Worm (Caenorhabditis elegans) whole organism, L4 larva: Measurements from ENCODE around the gene byn-1.

Source experiments
- F10B5.3 ChIP-seq: sonication (generic microtip); optimal IDR thresholded peaks from 2 replicates; lab custom pipeline; 2016; ENCODE audit warnings: mild to moderate bottlenecking, missing genetic modification characterization, missing compliant biosample characterization
- F49E8.2 ChIP-seq: sonication (generic microtip); optimal IDR thresholded peaks from 2 replicates; lab custom pipeline; 2016; ENCODE audit warnings: missing compliant biosample characterization, mild to moderate bottlenecking, missing genetic modification characterization, borderline replicate concordance
- Y105C5A.15 ChIP-seq: fragments of 200-800 bp; sonication (Bioruptor generic); IDR thresholded peaks from 2 replicates; pipeline ENCODE4 v1.3.6; 2022; ENCODE audit warnings: missing genetic modification characterization, missing compliant biosample characterization
- Y48G9A.11 ChIP-seq: fragments of 200-800 bp; sonication (Bioruptor generic); IDR thresholded peaks from 2 replicates; pipeline ENCODE4 v1.3.6; 2022; ENCODE audit warnings: missing genetic modification reagents, missing genetic modification characterization, missing compliant biosample characterization
- ZK337.2 ChIP-seq: fragments of 200-800 bp; sonication (Bioruptor generic); IDR thresholded peaks from 2 replicates; pipeline ENCODE4 v1.3.6; 2022; ENCODE audit warnings: missing genetic modification reagents, missing genetic modification characterization, missing compliant biosample characterization
- aly-2 ChIP-seq: sonication (generic microtip); optimal IDR thresholded peaks from 2 replicates; lab custom pipeline; 2018; ENCODE audit warnings: missing biosample characterization, missing genetic modification characterization
- ceh-20 ChIP-seq: fragments of 200-800 bp; sonication (Bioruptor generic); IDR thresholded peaks from 2 replicates; pipeline ENCODE4 v1.3.6; 2022; ENCODE audit warnings: missing genetic modification reagents, missing genetic modification characterization, missing compliant biosample characterization
- ceh-32 ChIP-seq: sonication (generic microtip); optimal IDR thresholded peaks from 2 replicates; lab custom pipeline; 2016; ENCODE audit warnings: mild to moderate bottlenecking, missing genetic modification characterization, missing compliant biosample characterization; ENCODE audit not compliant: poor library complexity
- cey-2 ChIP-seq: sonication (generic microtip); optimal IDR thresholded peaks from 3 replicates; lab custom pipeline; 2017; ENCODE audit warnings: missing genetic modification characterization, mild to moderate bottlenecking, missing compliant biosample characterization, antibody characterized with exemption, borderline replicate concordance; ENCODE audit not compliant: insufficient read depth
- daf-12 ChIP-seq: fragments of 150-350 bp; optimal IDR thresholded peaks from 2 replicates; lab custom pipeline; 2014; ENCODE audit warnings: missing biosample characterization, missing genetic modification reagents, missing genetic modification characterization
- dmd-6 ChIP-seq: fragments of 200-800 bp; sonication (Bioruptor generic); IDR thresholded peaks from 2 replicates; pipeline ENCODE4 v1.3.6; 2022; ENCODE audit warnings: missing genetic modification reagents, missing genetic modification characterization, missing compliant biosample characterization
- dpl-1 ChIP-seq: fragments of 150-350 bp; optimal IDR thresholded peaks from 2 replicates; lab custom pipeline; 2014; ENCODE audit warnings: missing biosample characterization, missing genetic modification reagents, missing genetic modification characterization
- duxl-1 ChIP-seq: sonication (generic microtip); optimal IDR thresholded peaks from 2 replicates; lab custom pipeline; 2016; ENCODE audit warnings: mild to moderate bottlenecking, missing genetic modification characterization, moderate library complexity, missing compliant biosample characterization; ENCODE audit not compliant: poor library complexity
- dve-1 ChIP-seq: sonication (generic microtip); optimal IDR thresholded peaks from 2 replicates; lab custom pipeline; 2017; ENCODE audit warnings: antibody characterized with exemption, mild to moderate bottlenecking, missing genetic modification characterization, missing compliant biosample characterization; ENCODE audit not compliant: insufficient read depth
- egl-43 ChIP-seq: fragments of 200-800 bp; sonication (Bioruptor generic); IDR thresholded peaks from 2 replicates; pipeline ENCODE4 v1.3.6; 2022; ENCODE audit warnings: missing genetic modification reagents, missing genetic modification characterization, missing compliant biosample characterization
- fkh-10 ChIP-seq: fragments of 150-350 bp; optimal IDR thresholded peaks from 2 replicates; lab custom pipeline; 2014; ENCODE audit warnings: missing biosample characterization, missing genetic modification reagents, missing genetic modification characterization
- hif-1 ChIP-seq, 2 experiments: sonication (generic microtip); optimal IDR thresholded peaks; 2 replicates each; lab custom pipeline; 2016 to 2017; ENCODE audit warnings: missing compliant biosample characterization in 2 of 2, missing genetic modification characterization in 2 of 2, missing genetic modification reagents in 2 of 2, missing genotype in 2 of 2, mild to moderate bottlenecking in 1 of 2
- hlh-11 ChIP-seq: fragments of 200-800 bp; sonication (Bioruptor generic); optimal IDR thresholded peaks from 2 replicates; lab custom pipeline; 2018; ENCODE audit warnings: mild to moderate bottlenecking, missing genetic modification characterization, missing compliant biosample characterization
- hlh-30 ChIP-seq: sonication (generic microtip); optimal IDR thresholded peaks from 2 replicates; lab custom pipeline; 2017; ENCODE audit warnings: antibody characterized with exemption, mild to moderate bottlenecking, missing genetic modification characterization, missing compliant biosample characterization; ENCODE audit not compliant: insufficient read depth
- hmg-1.1 ChIP-seq: fragments of 200-800 bp; sonication (Bioruptor generic); IDR thresholded peaks from 2 replicates; pipeline ENCODE4 v1.3.6; 2022; ENCODE audit warnings: missing genetic modification reagents, missing genetic modification characterization, missing compliant biosample characterization
- lin-1 ChIP-seq: fragments of 200-800 bp; sonication (Bioruptor generic); IDR thresholded peaks from 2 replicates; pipeline ENCODE4 v1.3.6; 2022; ENCODE audit warnings: missing genetic modification reagents, missing genetic modification characterization, missing compliant biosample characterization
- lin-15B ChIP-seq: fragments of 150-350 bp; sonication (generic microtip); optimal IDR thresholded peaks from 3 replicates; lab custom pipeline; 2014; ENCODE audit warnings: missing biosample characterization, missing genetic modification characterization
- lin-38 ChIP-seq: fragments of 200-800 bp; sonication (Bioruptor generic); IDR thresholded peaks from 2 replicates; pipeline ENCODE4 v1.3.6; 2022; ENCODE audit warnings: missing genetic modification reagents, missing genetic modification characterization, missing compliant biosample characterization
- mdl-1 ChIP-seq, 2 experiments: fragments of 150-350 bp in 1 of 2; sonication (generic microtip) in 1 of 2; optimal IDR thresholded peaks; 2 replicates each; lab custom pipeline; 2014 to 2017; ENCODE audit warnings: missing biosample characterization in 2 of 2, missing genetic modification characterization in 2 of 2
- mdt-29 ChIP-seq: fragments of 200-800 bp; sonication (Bioruptor generic); IDR thresholded peaks from 2 replicates; pipeline ENCODE4 v1.3.6; 2022; ENCODE audit warnings: missing genetic modification reagents, missing genetic modification characterization, missing compliant biosample characterization
- mxl-2 ChIP-seq: fragments of 200-800 bp; sonication (Bioruptor generic); conservative IDR thresholded peaks from 2 replicates; pipeline ENCODE4 v1.3.6; 2022; ENCODE audit warnings: missing genetic modification reagents, missing genetic modification characterization, missing compliant biosample characterization
- nhr-10 ChIP-seq: fragments of 150-350 bp; optimal IDR thresholded peaks from 2 replicates; lab custom pipeline; 2014; ENCODE audit warnings: missing biosample characterization, missing genetic modification characterization
- nhr-102 ChIP-seq: sonication (generic microtip); optimal IDR thresholded peaks from 2 replicates; lab custom pipeline; 2016; ENCODE audit warnings: mild to moderate bottlenecking, missing genetic modification characterization, moderate library complexity, missing compliant biosample characterization
- nhr-237 ChIP-seq: sonication (generic microtip); optimal IDR thresholded peaks from 2 replicates; lab custom pipeline; 2017; ENCODE audit warnings: missing biosample characterization, missing genetic modification characterization
- nhr-25 ChIP-seq: sonication (generic microtip); optimal IDR thresholded peaks from 2 replicates; lab custom pipeline; 2017; ENCODE audit warnings: missing genetic modification characterization, mild to moderate bottlenecking, missing compliant biosample characterization, antibody characterized with exemption, moderate library complexity, borderline replicate concordance; ENCODE audit not compliant: insufficient read depth
- nhr-28 ChIP-seq: fragments of 150-350 bp; optimal IDR thresholded peaks from 2 replicates; lab custom pipeline; 2014; ENCODE audit warnings: missing biosample characterization, missing genetic modification characterization
- nhr-41 ChIP-seq: fragments of 200-800 bp; sonication (Bioruptor generic); IDR thresholded peaks from 2 replicates; pipeline ENCODE4 v1.3.6; 2022; ENCODE audit warnings: missing genetic modification reagents, missing genetic modification characterization, missing compliant biosample characterization
- nhr-48 ChIP-seq: sonication (generic microtip); optimal IDR thresholded peaks from 2 replicates; lab custom pipeline; 2016; ENCODE audit warnings: mild to moderate bottlenecking, missing genetic modification characterization, missing compliant biosample characterization
- php-3 ChIP-seq: fragments of 200-800 bp; sonication (Bioruptor generic); IDR thresholded peaks from 2 replicates; pipeline ENCODE4 v1.3.6; 2022; ENCODE audit warnings: missing genetic modification reagents, missing genetic modification characterization, missing compliant biosample characterization
- rbr-2 ChIP-seq: sonication (generic microtip); optimal IDR thresholded peaks from 2 replicates; lab custom pipeline; 2016; ENCODE audit warnings: missing genotype, missing genetic modification characterization, missing compliant biosample characterization
- saeg-2 ChIP-seq: fragments of 200-800 bp; sonication (Bioruptor generic); IDR thresholded peaks from 2 replicates; pipeline ENCODE4 v1.3.6; 2022; ENCODE audit warnings: missing genetic modification reagents, missing genetic modification characterization, missing compliant biosample characterization
- skn-1 ChIP-seq: fragments of 150-350 bp; optimal IDR thresholded peaks from 2 replicates; lab custom pipeline; 2014; ENCODE audit warnings: missing biosample characterization, missing genetic modification characterization
- tra-1 ChIP-seq: fragments of 200-800 bp; sonication (Bioruptor generic); IDR thresholded peaks from 2 replicates; pipeline ENCODE4 v1.3.6; 2022; ENCODE audit warnings: missing genetic modification reagents, missing genetic modification characterization, missing compliant biosample characterization
- unc-39 ChIP-seq: sonication (generic microtip); optimal IDR thresholded peaks from 2 replicates; lab custom pipeline; 2017; ENCODE audit warnings: missing biosample characterization, missing genetic modification characterization
- vab-7 ChIP-seq: fragments of 200-800 bp; sonication (Bioruptor generic); IDR thresholded peaks from 2 replicates; pipeline ENCODE4 v1.3.6; 2022; ENCODE audit warnings: missing genetic modification reagents, missing genetic modification characterization, missing compliant biosample characterization
- zfp-3 ChIP-seq: fragments of 200-800 bp; sonication (Bioruptor generic); conservative IDR thresholded peaks from 2 replicates; pipeline ENCODE4 v1.3.6; 2022; ENCODE audit warnings: missing genetic modification reagents, missing genetic modification characterization, missing compliant biosample characterization
- zip-11 ChIP-seq: fragments of 200-800 bp; sonication (Bioruptor generic); IDR thresholded peaks from 2 replicates; pipeline ENCODE4 v1.3.6; 2022; ENCODE audit warnings: missing genetic modification characterization, missing compliant biosample characterization
- ztf-11 ChIP-seq: fragments of 150-350 bp; optimal IDR thresholded peaks from 2 replicates; lab custom pipeline; 2014; ENCODE audit warnings: missing biosample characterization, missing genetic modification characterization

The byn-1 gene

ce11 chrIII:6897587-6898064 lies 34.2 kb upstream of the byn-1 start, which contains the start of gene T07E3.4 (continued):
- peak; percentile 64; the same call in 1 of the 2 replicates for TF ChIP-seq lin-1 (GFP tag; lab: Robert Waterston, UW)
- TF ChIP-seq cey-2 (tag; lab: Kevin White, UChicago): peak; percentile 19
- TF ChIP-seq Y105C5A.15 (GFP tag; lab: Robert Waterston, UW): no peak
- TF ChIP-seq hif-1 (tag; optimal IDR thresholded peaks at IDR 0.05; lab: Kevin White, UChicago): no peak
- TF ChIP-seq php-3: 0 out of 2 replicates have a peak, but pooled peaks have one; percentile 39
- no peak for TF ChIP-seq ceh-32 (tag; lab: Kevin White, UChicago)
- TF ChIP-seq vab-7 (GFP tag; lab: Robert Waterston, UW): no peak
- peak; percentile 32; the same call in 1 of the 2 replicates for TF ChIP-seq tra-1 (GFP tag; lab: Robert Waterston, UW)
- no peak for TF ChIP-seq zfp-3 (GFP tag; lab: Robert Waterston, UW)
- no peak for TF ChIP-seq Y48G9A.11 (GFP tag; lab: Robert Waterston, UW)
- no peak for TF ChIP-seq egl-43 (GFP tag; lab: Robert Waterston, UW)
- peak; percentile 23 for TF ChIP-seq nhr-10
- TF ChIP-seq fkh-10 (GFP tag; lab: Kevin White, UChicago): no peak
- no peak for TF ChIP-seq duxl-1 (tag; lab: Kevin White, UChicago)
- TF ChIP-seq F49E8.2: no peak
- no peak for TF ChIP-seq nhr-25
- TF ChIP-seq saeg-2: no peak
- TF ChIP-seq zip-11: no peak
- no peak for TF ChIP-seq nhr-41 (GFP tag; lab: Robert Waterston, UW)
- no peak for TF ChIP-seq nhr-237 (tag; lab: Kevin White, UChicago)
- TF ChIP-seq mdl-1 (tag; optimal IDR thresholded peaks at IDR 0.05; lab: Kevin White, UChicago): peak; percentile 22 to 72
- peak; percentile 94 for TF ChIP-seq dmd-6 (GFP tag; lab: Robert Waterston, UW)
- peak; percentile 84 for TF ChIP-seq nhr-28 (tag; lab: Kevin White, UChicago)
- peak; percentile 91 for TF ChIP-seq hlh-30
- no peak for TF ChIP-seq ztf-11
- no peak for TF ChIP-seq ZK337.2 (GFP tag; lab: Robert Waterston, UW)
- TF ChIP-seq nhr-48: peak; percentile 78
- peak; percentile 99 for TF ChIP-seq mxl-2 (GFP tag; lab: Robert Waterston, UW)
- no peak for TF ChIP-seq daf-12 (tag; lab: Kevin White, UChicago)
- peak; percentile 73 for TF ChIP-seq dve-1
- TF ChIP-seq lin-15B (tag; lab: Kevin White, UChicago): no peak
- TF ChIP-seq hmg-1.1 (GFP tag; lab: Robert Waterston, UW): peak; percentile 76
- no peak for TF ChIP-seq F10B5.3 (tag; lab: Kevin White, UChicago)
- TF ChIP-seq rbr-2: peak; percentile 54
- TF ChIP-seq dpl-1: peak; percentile 48
- TF ChIP-seq skn-1 (tag; lab: Kevin White, UChicago): no peak
- no peak for TF ChIP-seq unc-39
- no peak for TF ChIP-seq lin-38
- no peak for TF ChIP-seq mdt-29 (GFP tag; lab: Robert Waterston, UW)
- no peak for TF ChIP-seq aly-2 (tag; lab: Kevin White, UChicago)
- peak; percentile 39 for TF ChIP-seq nhr-102
- TF ChIP-seq hlh-11 (tag; lab: Kevin White, UChicago): peak; percentile 93
- TF ChIP-seq ceh-20: 0 out of 2 replicates have a peak, but pooled peaks have one; percentile 37
